Fruit fly (Drosophila melanogaster) whole organism, pupa: Measurements from ENCODE around the gene CG6071.

ENCODE experiments used
- CG10348 ChIP-seq: fragments of 200-800 bp; sonication (Bioruptor generic); IDR thresholded peaks from 2 replicates; pipeline ENCODE4 v1.3.6; 2022; ENCODE audit warnings: missing biosample characterization, missing genetic modification characterization
- CG13204 ChIP-seq: fragments of 200-800 bp; sonication (Bioruptor generic); optimal IDR thresholded peaks from 2 replicates; lab custom pipeline; 2018; ENCODE audit warnings: missing biosample characterization, mild to moderate bottlenecking, missing genetic modification characterization, moderate library complexity
- CG15710 ChIP-seq: fragments of 200-800 bp; sonication (Bioruptor generic); optimal IDR thresholded peaks from 2 replicates; lab custom pipeline; 2018; ENCODE audit warnings: missing biosample characterization, mild to moderate bottlenecking, missing genetic modification characterization, moderate library complexity
- CG8301 ChIP-seq: fragments of 200-800 bp; sonication (Bioruptor generic); optimal IDR thresholded peaks from 2 replicates; lab custom pipeline; 2018; ENCODE audit warnings: missing biosample characterization, mild to moderate bottlenecking, missing genetic modification characterization
- D1 ChIP-seq: fragments of 200-800 bp; sonication (Bioruptor generic); optimal IDR thresholded peaks from 2 replicates; lab custom pipeline; 2018; ENCODE audit warnings: missing biosample characterization, mild to moderate bottlenecking, missing genetic modification characterization, moderate library complexity
- EcR ChIP-seq: fragments of 200-800 bp; sonication (Bioruptor generic); optimal IDR thresholded peaks from 3 replicates; lab custom pipeline; 2019; ENCODE audit warnings: missing biosample characterization, missing genetic modification characterization, mild to moderate bottlenecking, moderate library complexity, missing genetic modification reagents
- Pif1A ChIP-seq: fragments of 200-800 bp; sonication (Bioruptor generic); optimal IDR thresholded peaks from 3 replicates; lab custom pipeline; 2016; ENCODE audit warnings: missing biosample characterization, missing genetic modification characterization
- Snoo ChIP-seq: fragments of 200-800 bp; sonication (Bioruptor generic); optimal IDR thresholded peaks from 3 replicates; lab custom pipeline; 2017; ENCODE audit warnings: missing biosample characterization, mild to moderate bottlenecking, missing genetic modification characterization, inconsistent platforms

- TF ChIP-seq Pif1A (GFP tag; lab: Kevin White, UChicago) (no peak), CG10348 (no peak), EcR (GFP tag; lab: Kevin White, UChicago) (no peak), CG13204 (GFP tag; lab: Kevin White, UChicago) (no peak), CG8301 (tag; lab: Kevin White, UChicago) (no peak), Snoo (no peak), CG15710 (tag; lab: Kevin White, UChicago) (no peak), D1 (no peak)
These were observed 23.1 kb downstream of the CG6071 start for dm6 chr3L:11622750-11623149.
